Fruit fly (Drosophila melanogaster) whole organism, embryonic: ENCODE measurements around the gene Osi14.

Source experiments
- Abd-B ChIP-seq: fragments of 200-800 bp; sonication (Bioruptor generic); optimal IDR thresholded peaks from 2 replicates; lab custom pipeline; 2018; ENCODE audit warnings: missing biosample characterization, mild to moderate bottlenecking, missing genetic modification characterization, moderate library complexity
- B-H2 ChIP-seq: fragments of 200-800 bp; sonication (Bioruptor generic); optimal IDR thresholded peaks from 2 replicates; lab custom pipeline; 2018; ENCODE audit warnings: missing biosample characterization, mild to moderate bottlenecking, missing genetic modification characterization
- BEAF-32 ChIP-seq: fragments of 200-800 bp; sonication (Bioruptor generic); optimal IDR thresholded peaks from 3 replicates; lab custom pipeline; 2017; ENCODE audit warnings: missing biosample characterization, missing genetic modification characterization, mild to moderate bottlenecking, moderate library complexity, missing genetic modification reagents
- Bdp1 ChIP-seq: fragments of 200-800 bp; sonication (Bioruptor generic); optimal IDR thresholded peaks from 3 replicates; lab custom pipeline; 2016; ENCODE audit warnings: missing biosample characterization, missing genetic modification characterization
- CG10274 ChIP-seq: fragments of 200-800 bp; sonication (Bioruptor generic); optimal IDR thresholded peaks from 3 replicates; lab custom pipeline; 2017; ENCODE audit warnings: missing biosample characterization, mild to moderate bottlenecking, missing genetic modification characterization
- CG10462 ChIP-seq: fragments of 200-800 bp; sonication (Bioruptor generic); optimal IDR thresholded peaks from 2 replicates; lab custom pipeline; 2016; ENCODE audit warnings: missing biosample characterization, missing genetic modification characterization
- CG12071 ChIP-seq: fragments of 200-800 bp; sonication (Bioruptor generic); optimal IDR thresholded peaks from 3 replicates; lab custom pipeline; 2018; ENCODE audit warnings: missing biosample characterization, mild to moderate bottlenecking, missing genetic modification characterization
- CG13624 ChIP-seq: fragments of 200-800 bp; sonication (Bioruptor generic); optimal IDR thresholded peaks from 2 replicates; lab custom pipeline; 2016; ENCODE audit warnings: missing biosample characterization, missing genetic modification characterization
- CG15269 ChIP-seq: fragments of 200-800 bp; sonication (Bioruptor generic); optimal IDR thresholded peaks from 2 replicates; lab custom pipeline; 2018; ENCODE audit warnings: missing biosample characterization, mild to moderate bottlenecking, missing genetic modification characterization, moderate library complexity
- CG16815 ChIP-seq: fragments of 200-800 bp; sonication (Bioruptor generic); optimal IDR thresholded peaks from 3 replicates; lab custom pipeline; 2017; ENCODE audit warnings: missing biosample characterization, mild to moderate bottlenecking, missing genetic modification characterization
- CG16863 ChIP-seq: fragments of 200-800 bp; sonication (Bioruptor generic); optimal IDR thresholded peaks from 3 replicates; lab custom pipeline; 2016; ENCODE audit warnings: missing biosample characterization, missing genetic modification characterization
- CG17328 ChIP-seq: fragments of 200-800 bp; sonication (Bioruptor generic); IDR thresholded peaks from 2 replicates; pipeline ENCODE4 v1.3.6; 2022; ENCODE audit warnings: missing biosample characterization, missing genetic modification characterization
- CG31365 ChIP-seq: fragments of 200-800 bp; sonication (Bioruptor generic); optimal IDR thresholded peaks from 2 replicates; lab custom pipeline; 2018; ENCODE audit warnings: missing biosample characterization, mild to moderate bottlenecking, missing genetic modification characterization
- CG32772 ChIP-seq: fragments of 200-800 bp; sonication (Bioruptor generic); IDR thresholded peaks from 2 replicates; pipeline ENCODE4 v1.3.6; 2022; ENCODE audit warnings: missing biosample characterization, missing genetic modification characterization
- CG3847 ChIP-seq: fragments of 200-800 bp; sonication (Bioruptor generic); IDR thresholded peaks from 2 replicates; pipeline ENCODE4 v1.3.6; 2022; ENCODE audit warnings: missing biosample characterization, missing genetic modification characterization
- CG3995 ChIP-seq: fragments of 200-800 bp; sonication (Bioruptor generic); optimal IDR thresholded peaks from 3 replicates; lab custom pipeline; 2016; ENCODE audit warnings: missing biosample characterization, missing genetic modification characterization
- CG4707 ChIP-seq: fragments of 200-800 bp; sonication (Bioruptor generic); optimal IDR thresholded peaks from 2 replicates; lab custom pipeline; 2018; ENCODE audit warnings: missing biosample characterization, mild to moderate bottlenecking, missing genetic modification characterization, moderate library complexity
- CG6689 ChIP-seq: fragments of 200-800 bp; sonication (Bioruptor generic); IDR thresholded peaks from 2 replicates; pipeline ENCODE4 v1.3.6; 2022; ENCODE audit warnings: missing biosample characterization, missing genetic modification characterization
- CG7963 ChIP-seq: fragments of 200-800 bp; sonication (Bioruptor generic); IDR thresholded peaks from 3 replicates; pipeline ENCODE4 v1.3.6; 2022; ENCODE audit warnings: missing biosample characterization, missing genetic modification characterization; ENCODE audit not compliant: partially characterized antibody
- CG9437 ChIP-seq: fragments of 200-800 bp; sonication (Bioruptor generic); optimal IDR thresholded peaks from 2 replicates; lab custom pipeline; 2018; ENCODE audit warnings: missing biosample characterization, mild to moderate bottlenecking, missing genetic modification characterization
- D19B ChIP-seq: fragments of 200-800 bp; sonication (Bioruptor generic); optimal IDR thresholded peaks from 2 replicates; lab custom pipeline; 2017; ENCODE audit warnings: missing biosample characterization, mild to moderate bottlenecking, missing genetic modification characterization
- Deaf1 ChIP-seq: fragments of 200-800 bp; optimal IDR thresholded peaks from 3 replicates; lab custom pipeline; 2019; ENCODE audit warnings: missing biosample characterization, mild to moderate bottlenecking, missing genetic modification characterization, moderate library complexity
- Dfd ChIP-seq, 2 experiments: fragments of >200 bp; optimal IDR thresholded peaks; 2 replicates each; lab custom pipeline; 2017; ENCODE audit warnings: missing biosample characterization in 2 of 2, missing genetic modification characterization in 2 of 2
- Dll ChIP-seq: fragments of 200-800 bp; sonication (Bioruptor generic); IDR thresholded peaks from 4 replicates; pipeline ENCODE4 v1.3.6; 2022; ENCODE audit warnings: missing biosample characterization, missing genetic modification characterization; ENCODE audit not compliant: partially characterized antibody
- Dp ChIP-seq: fragments of 200-800 bp; sonication (Bioruptor generic); optimal IDR thresholded peaks from 2 replicates; lab custom pipeline; 2018; ENCODE audit warnings: missing biosample characterization, mild to moderate bottlenecking, missing genetic modification characterization, moderate library complexity
- H15 ChIP-seq: fragments of 200-800 bp; sonication (Bioruptor generic); IDR thresholded peaks from 3 replicates; pipeline ENCODE4 v1.3.6; 2022; ENCODE audit warnings: missing biosample characterization, missing genetic modification characterization
- Hr51 ChIP-seq, 2 experiments: fragments of 200-800 bp; sonication (Bioruptor generic); optimal IDR thresholded peaks; 2 replicates in 1 of 2; 3 replicates in 1 of 2; lab custom pipeline; 2016 to 2018; ENCODE audit warnings: missing biosample characterization in 2 of 2, missing genetic modification characterization in 2 of 2, mild to moderate bottlenecking in 1 of 2, moderate library complexity in 1 of 2
- Hsf ChIP-seq: fragments of 200-800 bp; sonication (Bioruptor generic); optimal IDR thresholded peaks from 3 replicates; lab custom pipeline; 2016; ENCODE audit warnings: missing biosample characterization, missing genetic modification characterization
- Neu2 ChIP-seq: fragments of 200-800 bp; sonication (Bioruptor generic); optimal IDR thresholded peaks from 3 replicates; lab custom pipeline; 2016; ENCODE audit warnings: missing biosample characterization, missing genetic modification characterization, borderline replicate concordance
- Nf-YA ChIP-seq: fragments of 200-800 bp; sonication (Bioruptor generic); IDR thresholded peaks from 2 replicates; pipeline ENCODE4 v1.3.6; 2022; ENCODE audit warnings: missing biosample characterization, missing genetic modification characterization
- Oaz ChIP-seq: fragments of 200-800 bp; sonication (Bioruptor generic); IDR thresholded peaks from 2 replicates; pipeline ENCODE4 v1.3.6; 2022; ENCODE audit warnings: missing biosample characterization, missing genetic modification characterization
- Oli ChIP-seq: fragments of 200-800 bp; sonication (Bioruptor generic); optimal IDR thresholded peaks from 2 replicates; lab custom pipeline; 2018; ENCODE audit warnings: missing biosample characterization, mild to moderate bottlenecking, missing genetic modification characterization, moderate library complexity
- Rfx ChIP-seq: fragments of 200-800 bp; sonication (Bioruptor generic); IDR thresholded peaks from 2 replicates; pipeline ENCODE4 v1.3.6; 2022; ENCODE audit warnings: missing biosample characterization, missing genetic modification characterization
- Sox102F ChIP-seq: fragments of 200-800 bp; sonication (Bioruptor generic); optimal IDR thresholded peaks from 2 replicates; lab custom pipeline; 2018; ENCODE audit warnings: missing biosample characterization, mild to moderate bottlenecking, missing genetic modification characterization, moderate library complexity
- Ssrp ChIP-seq: fragments of 200-800 bp; sonication (Bioruptor generic); optimal IDR thresholded peaks from 2 replicates; lab custom pipeline; 2018; ENCODE audit warnings: missing biosample characterization, mild to moderate bottlenecking, missing genetic modification characterization, moderate library complexity
- Vsx1 ChIP-seq: fragments of 200-800 bp; sonication (Bioruptor generic); optimal IDR thresholded peaks from 2 replicates; lab custom pipeline; 2017; ENCODE audit warnings: missing biosample characterization, mild to moderate bottlenecking, missing genetic modification characterization, missing genetic modification reagents
- Xrp1 ChIP-seq: fragments of 200-800 bp; sonication (Bioruptor generic); IDR thresholded peaks from 2 replicates; pipeline ENCODE4 v1.3.6; 2022; ENCODE audit warnings: missing biosample characterization, missing genetic modification characterization
- az2 ChIP-seq: fragments of 200-800 bp; sonication (Bioruptor generic); optimal IDR thresholded peaks from 3 replicates; lab custom pipeline; 2016; ENCODE audit warnings: missing biosample characterization, missing genetic modification characterization
- bab2 ChIP-seq: fragments of 200-800 bp; sonication (Bioruptor generic); optimal IDR thresholded peaks from 2 replicates; lab custom pipeline; 2016; ENCODE audit warnings: missing biosample characterization, missing genetic modification characterization
- br ChIP-seq: fragments of >200 bp; optimal IDR thresholded peaks from 2 replicates; lab custom pipeline; 2017
- fru ChIP-seq: fragments of >200 bp; optimal IDR thresholded peaks from 2 replicates; lab custom pipeline; 2017
- gfzf ChIP-seq: fragments of 200-800 bp; sonication (Bioruptor generic); optimal IDR thresholded peaks from 2 replicates; lab custom pipeline; 2016; ENCODE audit warnings: missing biosample characterization, mild to moderate bottlenecking, missing genetic modification characterization, moderate library complexity
- grau ChIP-seq: fragments of 200-800 bp; optimal IDR thresholded peaks from 3 replicates; lab custom pipeline; 2019; ENCODE audit warnings: missing biosample characterization, mild to moderate bottlenecking, missing genetic modification characterization, moderate library complexity
- her ChIP-seq: fragments of 200-800 bp; sonication (Bioruptor generic); optimal IDR thresholded peaks from 2 replicates; lab custom pipeline; 2016; ENCODE audit warnings: missing biosample characterization, missing genetic modification characterization
- insv ChIP-seq, 2 experiments: fragments of 200-800 bp; sonication (Bioruptor generic); optimal IDR thresholded peaks; 3 replicates each; lab custom pipeline; 2016 to 2018; ENCODE audit warnings: missing biosample characterization in 2 of 2, missing genetic modification characterization in 2 of 2
- inv ChIP-seq: fragments of 200-800 bp; sonication (Bioruptor generic); IDR thresholded peaks from 2 replicates; pipeline ENCODE4 v1.3.6; 2022; ENCODE audit warnings: missing biosample characterization, missing genetic modification characterization; ENCODE audit not compliant: partially characterized antibody
- knrl ChIP-seq: fragments of 200-800 bp; sonication (Bioruptor generic); IDR thresholded peaks from 3 replicates; pipeline ENCODE4 v1.3.6; 2022; ENCODE audit warnings: missing biosample characterization, missing genetic modification characterization; ENCODE audit not compliant: partially characterized antibody
- slp2 ChIP-seq: fragments of 200-800 bp; sonication (Bioruptor generic); optimal IDR thresholded peaks from 2 replicates; lab custom pipeline; 2016; ENCODE audit warnings: missing biosample characterization, missing genetic modification characterization
- vfl ChIP-seq: fragments of 200-800 bp; sonication (Bioruptor generic); optimal IDR thresholded peaks from 2 replicates; lab custom pipeline; 2016; ENCODE audit warnings: missing biosample characterization, missing genetic modification characterization
- vnd ChIP-seq: fragments of 200-800 bp; sonication (Bioruptor generic); IDR thresholded peaks from 3 replicates; pipeline ENCODE4 v1.3.6; 2022; ENCODE audit warnings: missing biosample characterization, missing genetic modification characterization; ENCODE audit not compliant: partially characterized antibody
- wor ChIP-seq: fragments of 200-800 bp; sonication (Bioruptor generic); IDR thresholded peaks from 2 replicates; pipeline ENCODE4 v1.3.6; 2022; ENCODE audit warnings: missing biosample characterization, missing genetic modification characterization
- z ChIP-seq: fragments of 200-800 bp; sonication (Bioruptor generic); IDR thresholded peaks from 3 replicates; pipeline ENCODE4 v1.3.6; 2022; ENCODE audit warnings: missing biosample characterization, missing genetic modification characterization

The Osi14 gene

DNA sequence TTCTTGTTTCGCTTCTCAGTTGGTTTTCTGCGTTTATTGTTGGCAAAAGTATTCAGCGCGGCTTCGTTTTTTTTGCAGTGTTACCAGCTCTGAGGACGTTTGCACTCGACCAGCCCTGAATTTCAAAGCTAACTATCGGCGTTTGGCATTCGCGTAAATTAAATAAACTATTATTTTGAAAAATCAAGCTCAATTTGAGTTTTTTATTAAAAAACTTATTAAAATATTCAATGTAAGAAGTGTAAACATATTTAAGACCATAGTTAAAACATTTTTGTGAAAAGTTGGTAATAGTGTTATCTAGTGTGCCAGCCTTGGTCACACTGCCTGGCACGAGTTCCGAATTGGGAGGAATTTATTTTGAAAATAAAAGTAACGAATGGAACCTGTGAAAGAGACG, 46.9 kb downstream of the Osi14 start, which contains the start of the genes SmD2 and CG18048 (continued):
- TF ChIP-seq Dfd (GFP tag; optimal IDR thresholded peaks at IDR 0.05; lab: Kevin White, UChicago): no peak
- TF ChIP-seq bab2 (GFP tag; lab: Kevin White, UChicago): no peak
- no peak for TF ChIP-seq CG10274 (GFP tag; lab: Kevin White, UChicago)
- no peak for TF ChIP-seq insv (GFP tag; optimal IDR thresholded peaks at IDR 0.05; lab: Kevin White, UChicago)
- peak; percentile 75 for TF ChIP-seq inv
- peak; percentile 88 for TF ChIP-seq BEAF-32 (GFP tag; lab: Kevin White, UChicago)
- TF ChIP-seq CG32772: no peak
- no peak for TF ChIP-seq br (lab: Kevin White, UChicago)
- TF ChIP-seq grau (tag; lab: Kevin White, UChicago): peak; percentile 33
- TF ChIP-seq fru (lab: Kevin White, UChicago): no peak
- no peak for TF ChIP-seq CG31365 (tag; lab: Kevin White, UChicago)
- no peak for TF ChIP-seq vfl (GFP tag; lab: Kevin White, UChicago)
- no peak for TF ChIP-seq CG6689
- TF ChIP-seq Neu2 (GFP tag; lab: Kevin White, UChicago): no peak
- TF ChIP-seq CG3847: peak; percentile 54; the same call in 1 of the 2 replicates
- TF ChIP-seq Bdp1 (GFP tag; lab: Kevin White, UChicago): no peak
- no peak for TF ChIP-seq B-H2 (GFP tag; lab: Kevin White, UChicago)
- no peak for TF ChIP-seq CG13624 (GFP tag; lab: Kevin White, UChicago)
- no peak for TF ChIP-seq Sox102F (GFP tag; lab: Kevin White, UChicago)
- TF ChIP-seq Xrp1 (GFP tag; lab: Robert Waterston, UW): no peak
- peak; percentile 5 for TF ChIP-seq Abd-B (GFP tag; lab: Kevin White, UChicago)
- peak; percentile 56 for TF ChIP-seq Dp (GFP tag; lab: Kevin White, UChicago)
- peak; percentile 70 for TF ChIP-seq CG3995 (GFP tag; lab: Kevin White, UChicago)
- TF ChIP-seq vnd (GFP tag; lab: Robert Waterston, UW): peak; percentile 75
- TF ChIP-seq Nf-YA: no peak
- no peak for TF ChIP-seq Rfx (GFP tag; lab: Robert Waterston, UW)
- no peak for TF ChIP-seq az2 (GFP tag; lab: Kevin White, UChicago)
- TF ChIP-seq Ssrp (tag; lab: Kevin White, UChicago): peak; percentile 16
- no peak for TF ChIP-seq CG12071 (GFP tag; lab: Kevin White, UChicago)
- TF ChIP-seq CG17328 (GFP tag; lab: Robert Waterston, UW): no peak
- no peak for TF ChIP-seq z
- TF ChIP-seq her (GFP tag; lab: Kevin White, UChicago): no peak
- TF ChIP-seq CG16863: no peak
- TF ChIP-seq Hsf (GFP tag; lab: Kevin White, UChicago): no peak
- TF ChIP-seq CG16815 (GFP tag; lab: Kevin White, UChicago): no peak
- no peak for TF ChIP-seq D19B (GFP tag; lab: Kevin White, UChicago)
- TF ChIP-seq CG9437 (GFP tag; lab: Kevin White, UChicago): no peak
- no peak for TF ChIP-seq CG15269 (tag; lab: Kevin White, UChicago)
- no peak for TF ChIP-seq wor (GFP tag; lab: Robert Waterston, UW)
- TF ChIP-seq Vsx1: no peak
- no peak for TF ChIP-seq CG7963 (GFP tag; lab: Robert Waterston, UW)
- no peak for TF ChIP-seq Oli (tag; lab: Kevin White, UChicago)
- TF ChIP-seq slp2 (GFP tag; lab: Kevin White, UChicago): no peak
- TF ChIP-seq CG4707 (GFP tag; lab: Kevin White, UChicago): no peak
- TF ChIP-seq Hr51 (GFP tag; optimal IDR thresholded peaks at IDR 0.05; lab: Kevin White, UChicago): no peak
- TF ChIP-seq CG10462: no peak
- TF ChIP-seq Dll (GFP tag; lab: Robert Waterston, UW): peak; percentile 85
- no peak for TF ChIP-seq H15
- no peak for TF ChIP-seq Oaz (GFP tag; lab: Robert Waterston, UW)
- TF ChIP-seq knrl (GFP tag; lab: Robert Waterston, UW): peak; percentile 87
- TF ChIP-seq gfzf (GFP tag; lab: Kevin White, UChicago): peak; percentile 86
- peak; percentile 50 for TF ChIP-seq Deaf1 (tag; lab: Kevin White, UChicago)
